Worm (Caenorhabditis elegans) whole organism, L1 larva: ENCODE results near the gene nfki-1.
A peak's percentile ranks its signal among the peaks of the same experiment; 100 is the strongest.

Experiments
- C16A3.4 ChIP-seq: fragments of 150-350 bp; optimal IDR thresholded peaks from 2 replicates; lab custom pipeline; 2014; ENCODE audit warnings: missing biosample characterization, missing genetic modification characterization
- C34B4.2 ChIP-seq: sonication (generic microtip); optimal IDR thresholded peaks from 2 replicates; lab custom pipeline; 2017; ENCODE audit warnings: mild to moderate bottlenecking, missing genetic modification characterization, missing compliant biosample characterization
- aly-2 ChIP-seq: fragments of 150-350 bp; optimal IDR thresholded peaks from 2 replicates; lab custom pipeline; 2014; ENCODE audit warnings: missing biosample characterization, missing genetic modification characterization
- ama-1 ChIP-seq: fragments of 150-350 bp; optimal IDR thresholded peaks from 2 replicates; lab custom pipeline; 2014
- blmp-1 ChIP-seq: fragments of 150-350 bp; optimal IDR thresholded peaks from 2 replicates; lab custom pipeline; 2014; ENCODE audit warnings: missing biosample characterization, missing genetic modification characterization
- ceh-63 ChIP-seq: fragments of 200-800 bp; sonication (Bioruptor generic); optimal IDR thresholded peaks from 2 replicates; lab custom pipeline; 2018; ENCODE audit warnings: mild to moderate bottlenecking, missing genetic modification characterization, missing compliant biosample characterization
- ceh-8 ChIP-seq: fragments of 200-800 bp; sonication (Bioruptor generic); optimal IDR thresholded peaks from 2 replicates; lab custom pipeline; 2018; ENCODE audit warnings: mild to moderate bottlenecking, missing genetic modification characterization, moderate library complexity, missing compliant biosample characterization
- ceh-82 ChIP-seq, 3 experiments: fragments of 150-350 bp in 1 of 3; sonication (generic microtip) in 2 of 3; optimal IDR thresholded peaks; 2 replicates each; lab custom pipeline; 2014 to 2017; ENCODE audit warnings: missing biosample characterization in 3 of 3, missing genetic modification characterization in 3 of 3
- ceh-88 ChIP-seq: fragments of 200-800 bp; sonication (Bioruptor generic); IDR thresholded peaks from 2 replicates; pipeline ENCODE4 v1.3.6; 2022; ENCODE audit warnings: missing genetic modification characterization, missing compliant biosample characterization
- ces-1 ChIP-seq: fragments of 150-350 bp; optimal IDR thresholded peaks from 2 replicates; lab custom pipeline; 2014; ENCODE audit warnings: missing biosample characterization, missing genetic modification reagents, missing genetic modification characterization
- efl-1 ChIP-seq, 4 experiments: fragments of 150-350 bp; optimal IDR thresholded peaks in 3 of 4; peaks in 1 of 4; 1 replicate in 1 of 4; 2 replicates in 3 of 4; lab custom pipeline; 2014; ENCODE audit warnings: missing biosample characterization in 2 of 4, missing genetic modification characterization in 2 of 4, missing genetic modification reagents in 2 of 4
- efl-3 ChIP-seq: fragments of 200-800 bp; sonication (Bioruptor generic); optimal IDR thresholded peaks from 2 replicates; lab custom pipeline; 2018; ENCODE audit warnings: mild to moderate bottlenecking, missing genetic modification characterization, missing compliant biosample characterization
- ets-5 ChIP-seq: fragments of 200-800 bp; sonication (Bioruptor generic); IDR thresholded peaks from 2 replicates; pipeline ENCODE4 v1.3.6; 2022; ENCODE audit warnings: missing genetic modification characterization, missing compliant biosample characterization
- fkh-10 ChIP-seq: sonication (generic microtip); optimal IDR thresholded peaks from 2 replicates; lab custom pipeline; 2017; ENCODE audit warnings: missing biosample characterization, missing genetic modification reagents, missing genetic modification characterization
- hlh-17 ChIP-seq: fragments of 200-800 bp; sonication (Bioruptor generic); optimal IDR thresholded peaks from 2 replicates; lab custom pipeline; 2018; ENCODE audit warnings: missing genetic modification characterization, mild to moderate bottlenecking, missing compliant biosample characterization, moderate library complexity, borderline replicate concordance
- isw-1 ChIP-seq: fragments of 200-800 bp; sonication (Bioruptor generic); IDR thresholded peaks from 2 replicates; pipeline ENCODE4 v1.3.6; 2022; ENCODE audit warnings: missing genetic modification characterization, missing compliant biosample characterization
- jun-1 ChIP-seq: fragments of 150-350 bp; optimal IDR thresholded peaks from 2 replicates; lab custom pipeline; 2014; ENCODE audit warnings: missing biosample characterization, missing genetic modification reagents, missing genetic modification characterization
- lin-14 ChIP-seq: fragments of 200-800 bp; sonication (Bioruptor generic); optimal IDR thresholded peaks from 2 replicates; lab custom pipeline; 2018; ENCODE audit warnings: mild to moderate bottlenecking, missing genetic modification characterization, moderate library complexity, missing compliant biosample characterization
- lin-35 ChIP-seq, 2 experiments: fragments of 150-350 bp; optimal IDR thresholded peaks; 2 replicates each; lab custom pipeline; 2014; ENCODE audit warnings: missing biosample characterization in 2 of 2, missing genetic modification characterization in 2 of 2, missing genetic modification reagents in 2 of 2
- lin-39 ChIP-seq: fragments of 150-350 bp; optimal IDR thresholded peaks from 2 replicates; lab custom pipeline; 2014; ENCODE audit warnings: missing biosample characterization, missing genetic modification reagents, missing genetic modification characterization
- lir-3 ChIP-seq: sonication (generic microtip); optimal IDR thresholded peaks from 2 replicates; lab custom pipeline; 2016; ENCODE audit warnings: mild to moderate bottlenecking, missing genetic modification characterization, moderate library complexity, missing compliant biosample characterization; ENCODE audit not compliant: poor library complexity
- lsy-2 ChIP-seq, 2 experiments: fragments of 150-350 bp; optimal IDR thresholded peaks; 2 replicates each; lab custom pipeline; 2014; ENCODE audit warnings: missing biosample characterization in 2 of 2, missing genetic modification characterization in 2 of 2
- mab-9 ChIP-seq: fragments of 200-800 bp; sonication (Bioruptor generic); IDR thresholded peaks from 2 replicates; pipeline ENCODE4 v1.3.6; 2022; ENCODE audit warnings: missing genetic modification reagents, missing genetic modification characterization, missing compliant biosample characterization
- mep-1 ChIP-seq: fragments of 150-350 bp; optimal IDR thresholded peaks from 2 replicates; lab custom pipeline; 2014; ENCODE audit warnings: missing biosample characterization, missing genetic modification characterization
- nhr-11 ChIP-seq: fragments of 150-350 bp; optimal IDR thresholded peaks from 2 replicates; lab custom pipeline; 2014; ENCODE audit warnings: missing biosample characterization, missing genetic modification characterization
- nhr-19 ChIP-seq: fragments of 200-800 bp; sonication (Bioruptor generic); conservative IDR thresholded peaks from 2 replicates; pipeline ENCODE4 v1.3.6; 2022; ENCODE audit warnings: missing genetic modification characterization, missing compliant biosample characterization
- nhr-20 ChIP-seq: sonication (generic microtip); optimal IDR thresholded peaks from 2 replicates; lab custom pipeline; 2016; ENCODE audit warnings: mild to moderate bottlenecking, missing genetic modification characterization, missing compliant biosample characterization
- nhr-237 ChIP-seq: fragments of 150-350 bp; optimal IDR thresholded peaks from 2 replicates; lab custom pipeline; 2014; ENCODE audit warnings: missing biosample characterization, missing genetic modification characterization
- nhr-47 ChIP-seq: sonication (generic microtip); optimal IDR thresholded peaks from 2 replicates; lab custom pipeline; 2016; ENCODE audit warnings: mild to moderate bottlenecking, missing genetic modification characterization, moderate library complexity, missing compliant biosample characterization
- nhr-71 ChIP-seq: sonication (generic microtip); optimal IDR thresholded peaks from 2 replicates; lab custom pipeline; 2016; ENCODE audit warnings: mild to moderate bottlenecking, missing genetic modification characterization, moderate library complexity, missing compliant biosample characterization
- nhr-76 ChIP-seq: sonication (generic microtip); optimal IDR thresholded peaks from 2 replicates; lab custom pipeline; 2017; ENCODE audit warnings: missing biosample characterization, missing genetic modification characterization
- skn-1 ChIP-seq: fragments of 150-350 bp; optimal IDR thresholded peaks from 2 replicates; lab custom pipeline; 2014; ENCODE audit warnings: missing biosample characterization, missing genetic modification characterization
- snpc-4 ChIP-seq: fragments of 150-350 bp; optimal IDR thresholded peaks from 2 replicates; lab custom pipeline; 2014; ENCODE audit warnings: missing biosample characterization, missing genetic modification characterization
- sptf-1 ChIP-seq: fragments of 150-350 bp; optimal IDR thresholded peaks from 2 replicates; lab custom pipeline; 2014; ENCODE audit warnings: missing biosample characterization, missing genetic modification characterization
- swsn-7 ChIP-seq: sonication (generic microtip); optimal IDR thresholded peaks from 2 replicates; lab custom pipeline; 2016; ENCODE audit warnings: missing genetic modification characterization, missing compliant biosample characterization
- tbx-2 ChIP-seq: sonication (generic microtip); optimal IDR thresholded peaks from 2 replicates; lab custom pipeline; 2016; ENCODE audit warnings: missing genetic modification characterization, missing compliant biosample characterization
- tlp-1 ChIP-seq: fragments of 150-350 bp; optimal IDR thresholded peaks from 2 replicates; lab custom pipeline; 2014; ENCODE audit warnings: missing biosample characterization, missing genetic modification characterization
- unc-130 ChIP-seq: fragments of 150-350 bp; optimal IDR thresholded peaks from 2 replicates; lab custom pipeline; 2017; ENCODE audit warnings: missing biosample characterization, missing genetic modification characterization, inconsistent platforms
- unc-62 ChIP-seq: fragments of 150-350 bp; optimal IDR thresholded peaks from 2 replicates; lab custom pipeline; 2014; ENCODE audit warnings: missing biosample characterization, missing genetic modification reagents, missing genetic modification characterization
- unc-86 ChIP-seq: sonication (generic microtip); optimal IDR thresholded peaks from 2 replicates; lab custom pipeline; 2016; ENCODE audit warnings: missing genetic modification characterization, missing compliant biosample characterization
- xbp-1 ChIP-seq: sonication (generic microtip); optimal IDR thresholded peaks from 2 replicates; lab custom pipeline; 2016; ENCODE audit warnings: missing genetic modification characterization, missing compliant biosample characterization
- zag-1 ChIP-seq: fragments of 150-350 bp; optimal IDR thresholded peaks from 2 replicates; lab custom pipeline; 2014; ENCODE audit warnings: missing biosample characterization, missing genetic modification characterization
- ztf-11 ChIP-seq, 2 experiments: sonication (generic microtip); optimal IDR thresholded peaks; 2 replicates each; lab custom pipeline; 2016 to 2017; ENCODE audit warnings: missing genetic modification characterization in 2 of 2, missing biosample characterization in 1 of 2, missing compliant biosample characterization in 1 of 2

Gene nfki-1

DNA sequence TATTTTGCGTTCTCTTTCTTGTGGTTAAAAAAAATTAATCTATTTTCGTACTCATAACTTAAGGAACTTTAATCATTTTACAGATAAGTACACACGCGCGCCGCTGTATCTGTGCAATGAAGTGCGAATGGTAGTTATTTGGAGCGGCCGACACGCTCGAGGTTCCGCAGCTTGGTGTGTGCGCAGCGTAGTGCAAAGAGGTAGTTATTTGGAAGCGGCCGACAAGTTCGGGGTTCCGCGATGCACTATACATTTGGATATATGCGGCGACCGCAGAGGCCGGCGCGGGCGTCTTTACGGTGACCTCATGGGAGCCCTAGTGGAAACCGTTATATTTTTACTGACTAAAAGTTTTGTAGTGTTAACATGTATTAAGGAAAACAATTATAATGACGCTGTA is 37.6 kb downstream of the nfki-1 start:
- no peak for TF ChIP-seq lsy-2 (tag; optimal IDR thresholded peaks at IDR 0.05; lab: Kevin White, UChicago)
- no peak for TF ChIP-seq isw-1 (GFP tag; lab: Robert Waterston, UW)
- TF ChIP-seq mab-9 (GFP tag; lab: Robert Waterston, UW), result no peak
- TF ChIP-seq lir-3, result no peak
- TF ChIP-seq snpc-4, result peak; percentile 87
- no peak for TF ChIP-seq C16A3.4 (tag; lab: Kevin White, UChicago)

DNA sequence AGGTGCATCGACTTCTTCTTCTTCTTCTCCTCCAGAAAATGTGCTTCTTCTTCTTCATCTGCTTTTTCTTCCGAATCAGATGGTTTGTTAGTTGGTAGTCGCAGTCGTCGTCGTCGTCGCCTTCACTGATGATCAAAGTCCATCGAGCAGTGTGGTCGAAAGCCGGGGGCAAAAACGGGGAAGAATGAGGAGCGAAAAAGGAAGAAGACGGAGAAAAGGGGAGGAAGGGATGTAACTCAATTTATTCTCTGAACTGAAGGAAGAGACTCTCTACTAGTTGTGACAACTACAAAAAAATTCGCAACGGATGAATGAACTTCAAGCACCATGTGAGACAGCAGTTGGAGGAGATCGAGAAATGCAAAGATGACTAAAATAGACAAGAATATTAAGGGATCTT is 40.7 kb downstream of the nfki-1 start:
- TF ChIP-seq unc-130 (tag; lab: Kevin White, UChicago) (no peak), C34B4.2 (tag; lab: Kevin White, UChicago) (no peak), ceh-88 (no peak), nhr-20 (tag; lab: Kevin White, UChicago) (peak; percentile 7), efl-3 (GFP tag; lab: Kevin White, UChicago) (no peak), ces-1 (GFP tag; lab: Kevin White, UChicago) (peak; percentile 2), ceh-63 (GFP tag; lab: Kevin White, UChicago) (no peak), nhr-19 (no peak), sptf-1 (no peak), ama-1 (lab: Kevin White, UChicago) (no peak), nhr-11 (tag; lab: Kevin White, UChicago) (no peak), mep-1 (tag; lab: Kevin White, UChicago) (no peak), zag-1 (peak; percentile 8), tlp-1 (tag; lab: Kevin White, UChicago) (no peak), tbx-2 (peak; percentile 4), nhr-237 (tag; lab: Kevin White, UChicago) (no peak), isw-1 (GFP tag; lab: Robert Waterston, UW) (peak; percentile 16; the same call in 1 of the 2 replicates), nhr-76 (tag; lab: Kevin White, UChicago) (no peak), ztf-11 (tag; optimal IDR thresholded peaks at IDR 0.05; lab: Kevin White, UChicago) (no peak), blmp-1 (tag; lab: Kevin White, UChicago) (no peak), aly-2 (no peak), lir-3 (no peak), C16A3.4 (tag; lab: Kevin White, UChicago) (no peak), nhr-71 (peak; percentile 54), lin-39 (tag; lab: Kevin White, UChicago) (no peak), skn-1 (no peak), nhr-47 (tag; lab: Kevin White, UChicago) (peak; percentile 45), jun-1 (tag; lab: Kevin White, UChicago) (no peak), ceh-8 (GFP tag; lab: Kevin White, UChicago) (peak; percentile 46), fkh-10 (peak; percentile 83), hlh-17 (no peak), lin-14 (GFP tag; lab: Kevin White, UChicago) (peak; percentile 93), swsn-7 (peak; percentile 31), xbp-1 (no peak), lin-35 (GFP tag; optimal IDR thresholded peaks at IDR 0.05; lab: Kevin White, UChicago) (no peak), unc-62 (GFP tag; lab: Kevin White, UChicago) (no peak), ceh-82 (tag; optimal IDR thresholded peaks at IDR 0.05; lab: Kevin White, UChicago) (peak in 1 of 3 experiments; percentile 18), unc-86 (tag; lab: Kevin White, UChicago) (peak; percentile 21)

- no peak for TF ChIP-seq efl-1 (optimal IDR thresholded peaks at IDR 0.05; lab: Kevin White, UChicago)
- TF ChIP-seq efl-1 (GFP tag; optimal IDR thresholded peaks at IDR 0.05 in 1 of 2; lab: Kevin White, UChicago), result peak in 1 of 2 experiments; percentile 63
- no peak for TF ChIP-seq ets-5 (GFP tag; lab: Robert Waterston, UW)
These were observed 52.6 kb downstream of the nfki-1 start, which contains the start of gene psa-3 for ce11 chrX:15407631-15408030. TSS of gene psa-3 (plus strand) at chrX:15407931.
